Fruit fly (Drosophila melanogaster): ENCODE measurements around the gene CG5815.

dm6 chr3R:27160858-27161257, 48.5 kb downstream of the CG5815 start, which contains the start of gene CG5909:
- no peak for TF ChIP-seq h (optimal IDR thresholded peaks at IDR 0.05)
- no peak for TF ChIP-seq psq (optimal IDR thresholded peaks at IDR 0.05)
- TF ChIP-seq ttk (optimal IDR thresholded peaks at IDR 0.05), result no peak
- no peak for TF ChIP-seq Myc (optimal IDR thresholded peaks at IDR 0.05)
- no peak for TF ChIP-seq Sin3A (optimal IDR thresholded peaks at IDR 0.05)

Data from Kc167 (cell line).